Worm (Caenorhabditis elegans) whole organism, L1 larva: Measurements from ENCODE around the gene nhr-117.

Source experiments
- aha-1 ChIP-seq: fragments of 150-350 bp; optimal IDR thresholded peaks from 2 replicates; lab custom pipeline; 2014; ENCODE audit warnings: missing biosample characterization, missing genetic modification characterization
- blmp-1 ChIP-seq: fragments of 150-350 bp; optimal IDR thresholded peaks from 2 replicates; lab custom pipeline; 2014; ENCODE audit warnings: missing biosample characterization, missing genetic modification characterization
- ceh-8 ChIP-seq: fragments of 200-800 bp; sonication (Bioruptor generic); optimal IDR thresholded peaks from 2 replicates; lab custom pipeline; 2018; ENCODE audit warnings: mild to moderate bottlenecking, missing genetic modification characterization, moderate library complexity, missing compliant biosample characterization
- ceh-82 ChIP-seq, 3 experiments: fragments of 150-350 bp in 1 of 3; sonication (generic microtip) in 2 of 3; optimal IDR thresholded peaks; 2 replicates each; lab custom pipeline; 2014 to 2017; ENCODE audit warnings: missing biosample characterization in 3 of 3, missing genetic modification characterization in 3 of 3
- dsc-1 ChIP-seq: sonication (generic microtip); optimal IDR thresholded peaks from 2 replicates; lab custom pipeline; 2016; ENCODE audit warnings: mild to moderate bottlenecking, missing genetic modification characterization, missing compliant biosample characterization
- egl-27 ChIP-seq, 2 experiments: fragments of 150-350 bp in 1 of 2; sonication (generic microtip); optimal IDR thresholded peaks; 3 replicates each; lab custom pipeline; 2017 to 2018; ENCODE audit warnings: missing biosample characterization in 2 of 2, missing genetic modification characterization in 2 of 2, missing genetic modification reagents in 2 of 2
- irx-1 ChIP-seq: sonication (generic microtip); optimal IDR thresholded peaks from 2 replicates; lab custom pipeline; 2016; ENCODE audit warnings: missing genetic modification characterization, missing compliant biosample characterization
- nhr-85 ChIP-seq: sonication (generic microtip); peaks from one replicate; lab custom pipeline; 2016; ENCODE audit warnings: missing genetic modification characterization, inconsistent platforms, missing compliant biosample characterization
- xbp-1 ChIP-seq: sonication (generic microtip); optimal IDR thresholded peaks from 2 replicates; lab custom pipeline; 2016; ENCODE audit warnings: missing genetic modification characterization, missing compliant biosample characterization
- ztf-11 ChIP-seq, 2 experiments: sonication (generic microtip); optimal IDR thresholded peaks; 2 replicates each; lab custom pipeline; 2016 to 2017; ENCODE audit warnings: missing genetic modification characterization in 2 of 2, missing biosample characterization in 1 of 2, missing compliant biosample characterization in 1 of 2

Gene nhr-117

DNA sequence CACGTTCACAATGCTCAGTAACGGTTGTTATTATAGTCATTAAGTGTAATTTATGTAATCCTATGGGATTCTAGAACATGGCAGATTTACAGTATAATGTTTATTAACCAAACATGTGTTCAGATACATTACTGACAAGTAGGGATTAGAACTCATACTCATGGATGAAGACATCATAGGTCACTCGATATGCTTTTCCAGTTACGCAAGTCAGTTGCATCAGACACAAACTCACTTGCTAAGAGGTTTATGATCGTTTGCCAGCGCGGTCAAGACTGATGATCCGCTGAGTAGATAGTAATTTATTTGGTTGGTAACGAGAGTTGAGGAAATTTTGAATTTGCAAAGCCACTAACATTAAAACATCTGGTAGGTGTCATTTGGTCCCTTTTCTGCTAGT is 46.7 kb downstream of the nhr-117 start:
- TF ChIP-seq irx-1 (tag; lab: Kevin White, UChicago): no peak
- peak; percentile 10 for TF ChIP-seq dsc-1 (tag; lab: Kevin White, UChicago)

DNA sequence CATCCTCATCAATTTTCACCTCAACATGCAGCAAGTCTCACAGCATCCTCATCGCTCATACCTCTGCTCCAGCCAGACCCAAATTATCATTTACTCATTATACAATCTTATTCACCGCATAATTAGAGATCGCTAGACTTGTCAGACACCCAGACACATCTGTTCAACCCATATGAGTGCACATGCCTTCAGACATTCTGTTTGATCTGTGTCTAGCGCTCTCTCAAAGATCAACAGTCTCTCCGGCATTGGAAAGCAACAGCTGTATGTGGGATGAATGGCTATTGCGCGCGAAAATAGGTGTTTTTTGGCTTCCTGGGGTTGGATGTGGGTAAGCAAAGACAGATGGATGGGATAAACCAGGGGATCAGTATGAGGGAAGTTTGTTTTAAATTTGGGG is 48.7 kb downstream of the nhr-117 start:
- TF ChIP-seq egl-27 (tag; optimal IDR thresholded peaks at IDR 0.05; lab: Kevin White, UChicago): no peak
- TF ChIP-seq ztf-11 (tag; optimal IDR thresholded peaks at IDR 0.05; lab: Kevin White, UChicago): peak in 1 of 2 experiments; percentile 21
- TF ChIP-seq nhr-85 (tag; lab: Kevin White, UChicago): peak; percentile 42
- TF ChIP-seq, all 84 proteins: peak for 2

DNA sequence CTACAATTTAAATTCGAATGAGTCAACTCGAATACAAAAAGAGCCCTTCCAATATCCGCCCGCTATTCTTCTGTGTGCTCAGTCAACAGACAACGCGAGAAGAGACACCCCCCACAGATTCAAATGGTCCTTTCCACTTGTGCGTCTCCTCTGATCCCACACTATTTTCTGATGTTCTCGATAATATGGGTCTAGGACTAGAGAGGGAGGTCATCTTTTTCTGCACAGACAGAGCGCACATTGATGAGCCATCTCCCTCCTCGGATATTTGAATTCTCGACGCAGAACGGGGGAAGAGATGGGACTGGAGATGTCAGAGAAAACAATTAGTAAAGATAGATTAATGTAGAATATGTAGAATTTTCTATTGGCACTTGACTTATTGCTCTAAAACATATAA is 50.6 kb downstream of the nhr-117 start:
- TF ChIP-seq ceh-82 (tag; optimal IDR thresholded peaks at IDR 0.05; lab: Kevin White, UChicago) (no peak), dsc-1 (tag; lab: Kevin White, UChicago) (peak; percentile 13)

DNA sequence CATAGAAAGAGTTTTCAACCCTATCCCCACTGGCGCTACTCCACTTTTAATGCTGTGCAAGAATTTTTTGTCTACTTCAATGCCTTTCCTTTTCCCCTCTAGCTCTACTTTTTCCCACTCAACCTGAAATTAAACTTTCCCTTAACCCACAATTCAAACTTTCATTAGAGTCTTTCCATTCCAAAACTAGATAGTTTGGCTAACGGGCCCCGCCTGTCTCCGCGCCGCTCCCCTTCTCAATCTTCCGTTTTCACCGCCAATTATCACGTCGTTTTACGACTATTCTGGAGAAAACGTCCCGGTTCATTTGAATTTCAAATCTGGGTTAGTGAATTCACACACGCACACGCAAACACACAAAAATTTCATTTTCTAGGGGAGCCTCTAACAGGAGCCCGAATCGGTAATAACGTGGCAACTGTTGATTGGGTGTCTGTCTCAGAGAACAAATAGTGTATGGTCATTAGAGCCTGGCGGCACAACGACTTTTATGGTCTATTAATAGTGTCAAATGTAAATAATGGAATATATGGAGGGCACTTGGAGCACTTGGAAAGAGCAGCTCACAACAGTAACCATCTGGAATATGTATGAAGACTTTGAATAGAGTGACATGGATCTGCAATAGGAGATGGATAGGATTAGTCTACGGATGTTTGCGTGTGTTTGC is 51.4 kb downstream of the nhr-117 start:
- TF ChIP-seq aha-1: no peak
- peak; percentile 52 for TF ChIP-seq blmp-1
- no peak for TF ChIP-seq ceh-8 (GFP tag; lab: Kevin White, UChicago)
- peak; percentile 91 for TF ChIP-seq xbp-1 (tag; lab: Kevin White, UChicago)
